Fruit fly (Drosophila melanogaster) whole organism, pupa: ENCODE data around the gene Egfrap.

Experiments used
- D1 ChIP-seq: fragments of 200-800 bp; sonication (Bioruptor generic); optimal IDR thresholded peaks from 2 replicates; lab custom pipeline; 2018; ENCODE audit warnings: missing biosample characterization, mild to moderate bottlenecking, missing genetic modification characterization, moderate library complexity
- EcR ChIP-seq: fragments of 200-800 bp; sonication (Bioruptor generic); optimal IDR thresholded peaks from 3 replicates; lab custom pipeline; 2019; ENCODE audit warnings: missing biosample characterization, missing genetic modification characterization, mild to moderate bottlenecking, moderate library complexity, missing genetic modification reagents
- fd96Ca ChIP-seq: fragments of 200-800 bp; sonication (Bioruptor generic); IDR thresholded peaks from 3 replicates; pipeline ENCODE4 v1.3.6; 2022; ENCODE audit warnings: missing biosample characterization, missing genetic modification characterization

DNA sequence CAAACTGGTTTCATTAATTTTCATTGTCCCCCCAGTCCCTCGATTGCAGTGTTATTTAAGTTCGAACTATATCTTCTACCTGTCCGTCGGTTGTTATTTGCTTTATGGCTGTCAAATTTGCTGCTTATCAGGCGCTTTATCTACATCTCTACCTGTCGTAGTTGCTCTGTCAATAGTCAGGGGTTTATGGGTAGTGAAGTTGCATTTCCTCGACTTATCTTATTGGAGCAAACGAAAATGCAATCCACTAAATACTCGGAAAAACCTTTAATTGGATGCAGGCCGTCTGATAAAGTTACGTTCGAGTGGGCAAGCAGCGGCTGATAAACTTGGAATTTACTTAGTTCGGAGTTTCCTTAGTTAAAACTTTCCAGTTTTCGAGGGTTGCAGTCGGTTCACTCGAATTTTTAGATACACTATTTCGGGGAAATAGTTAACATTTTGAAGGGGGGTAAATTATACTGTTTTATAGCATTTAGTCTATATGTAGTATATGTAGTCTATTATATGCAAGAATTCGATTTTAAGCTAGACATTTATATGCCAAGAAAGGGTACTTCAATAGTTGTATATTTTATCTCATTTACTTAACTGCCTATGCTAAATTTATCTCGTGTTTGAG is 3.2 kb downstream of the Egfrap start:
- no peak for TF ChIP-seq D1
- no peak for TF ChIP-seq fd96Ca
- TF ChIP-seq EcR (GFP tag; lab: Kevin White, UChicago): no peak
